Worm (Caenorhabditis elegans): ENCODE measurements around the gene fars-2.
"Not testable (repeated sequence)": the region's sequence is repeated elsewhere in the genome, so short reads cannot be mapped to it uniquely, and the experiment has no call there.

Gene fars-2

DNA sequence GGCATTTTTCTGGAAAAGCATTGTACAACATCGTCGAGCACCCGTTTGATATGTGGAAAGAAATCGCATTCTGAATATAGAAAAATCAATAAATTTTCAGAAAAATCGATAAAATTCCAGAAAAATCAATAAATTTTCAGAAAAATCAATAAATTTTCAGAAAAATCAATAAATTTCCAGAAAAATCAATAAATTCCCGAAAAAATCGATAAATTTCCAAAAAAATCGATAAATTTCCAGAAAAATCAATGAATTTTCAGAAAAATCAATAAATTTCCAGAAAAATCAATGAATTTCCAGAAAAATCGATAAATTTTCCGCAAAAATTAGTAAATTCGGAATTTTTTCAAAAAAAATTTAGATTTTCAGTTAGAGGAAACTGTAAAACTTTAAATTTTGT, at the start of gene fars-2:
Gene fars-2, minus strand, starts transcription at position 70 of the 400 bp plus-strand sequence.
- no peak for TF ChIP-seq elt-1 (tag; optimal IDR thresholded peaks at IDR 0.05)
- no peak for TF ChIP-seq sma-3 (GFP tag; optimal IDR thresholded peaks at IDR 0.05)
- no peak for TF ChIP-seq R02D3.7 (tag; optimal IDR thresholded peaks at IDR 0.05)
- no peak for TF ChIP-seq aly-2 (tag; optimal IDR thresholded peaks at IDR 0.05)
- TF ChIP-seq sma-9 (GFP tag; optimal IDR thresholded peaks at IDR 0.05), result no peak
- TF ChIP-seq sma-9 (tag; optimal IDR thresholded peaks at IDR 0.05), result no peak
- no peak for TF ChIP-seq unc-39 (tag; optimal IDR thresholded peaks at IDR 0.05)
- no peak for TF ChIP-seq mdl-1 (tag; optimal IDR thresholded peaks at IDR 0.05)
- no peak for TF ChIP-seq F13H6.1 (tag; optimal IDR thresholded peaks at IDR 0.05)
- TF ChIP-seq ztf-1 (GFP tag; conservative IDR thresholded peaks at IDR 0.05), result no peak
- no peak for TF ChIP-seq zag-1 (tag; optimal IDR thresholded peaks at IDR 0.05)
- TF ChIP-seq ztf-11 (tag; optimal IDR thresholded peaks at IDR 0.05), result no peak
- no peak for TF ChIP-seq dmd-4 (tag; optimal IDR thresholded peaks at IDR 0.05)

- TF ChIP-seq aly-2 (tag; optimal IDR thresholded peaks at IDR 0.05) (no peak), unc-55 (GFP tag; optimal IDR thresholded peaks at IDR 0.05) (peak; percentile 28)
Observed at ce11 chrV:19955171-19955570, 47.9 kb upstream of the fars-2 start, which contains the start of gene abhd-3.1. TSS of gene abhd-3.1 (plus strand) at chrV:19955488.

ce11 chrV:19954491-19954890, 47.3 kb upstream of the fars-2 start:
- TF ChIP-seq nhr-129 (tag; optimal IDR thresholded peaks at IDR 0.05), result no peak
- no peak for TF ChIP-seq lsy-2 (tag; optimal IDR thresholded peaks at IDR 0.05)
- no peak for TF ChIP-seq F13H6.1 (tag; optimal IDR thresholded peaks at IDR 0.05)
- no peak for TF ChIP-seq lin-39 (tag; optimal IDR thresholded peaks at IDR 0.05)
- no peak for TF ChIP-seq unc-55 (GFP tag; optimal IDR thresholded peaks at IDR 0.05)
- TF ChIP-seq Y55F3AM.14 (GFP tag; optimal IDR thresholded peaks at IDR 0.05), result no peak
- TF ChIP-seq sma-9 (GFP tag; optimal IDR thresholded peaks at IDR 0.05), result no peak
- no peak for TF ChIP-seq sma-9 (tag; optimal IDR thresholded peaks at IDR 0.05)
- TF ChIP-seq fos-1 (tag; optimal IDR thresholded peaks at IDR 0.05), result no peak
- no peak for TF ChIP-seq ama-1 (optimal IDR thresholded peaks at IDR 0.05)
- TF ChIP-seq nhr-237 (tag; optimal IDR thresholded peaks at IDR 0.05), result no peak
- no peak for TF ChIP-seq elt-3 (tag; optimal IDR thresholded peaks at IDR 0.05)
- no peak for TF ChIP-seq nhr-12 (tag; optimal IDR thresholded peaks at IDR 0.05)
- no peak for TF ChIP-seq lin-11 (tag; optimal IDR thresholded peaks at IDR 0.05)
- TF ChIP-seq unc-62 (GFP tag; optimal IDR thresholded peaks at IDR 0.05), result no peak
- no peak for TF ChIP-seq lin-13 (GFP tag; optimal IDR thresholded peaks at IDR 0.05)
- no peak for TF ChIP-seq crh-2 (tag; optimal IDR thresholded peaks at IDR 0.05)

ce11 chrV:19949721-19950120, 42.5 kb upstream of the fars-2 start, which contains the start of gene Y60A3A.8:
TSS of gene Y60A3A.8 (plus strand) at chrV:19949978.
- TF ChIP-seq elt-1, zag-1, C34F6.9 (tag; optimal IDR thresholded peaks at IDR 0.05): not testable (repeated sequence)

- TF ChIP-seq mab-5, ceh-16, snpc-4 (tag; optimal IDR thresholded peaks at IDR 0.05): not testable (repeated sequence)
Observed at ce11 chrV:19948993-19949392, 41.8 kb upstream of the fars-2 start, which contains the start of gene tmed-4. TSS of gene tmed-4 (minus strand) at chrV:19949093.

ce11 chrV:19946529-19946928, 39.3 kb upstream of the fars-2 start, which contains the start of gene dhs-24:
TSS of gene dhs-24 (minus strand) at chrV:19946629.
- TF ChIP-seq dmd-4 (tag; optimal IDR thresholded peaks at IDR 0.05), result no peak
- no peak for TF ChIP-seq ztf-11 (tag; optimal IDR thresholded peaks at IDR 0.05)
- TF ChIP-seq unc-39 (tag; optimal IDR thresholded peaks at IDR 0.05), result no peak
- no peak for TF ChIP-seq blmp-1 (tag; optimal IDR thresholded peaks at IDR 0.05; ENCODE audit: insufficient read depth)
- TF ChIP-seq unc-62 (GFP tag; optimal IDR thresholded peaks at IDR 0.05), result no peak
- no peak for TF ChIP-seq ztf-1 (GFP tag; conservative IDR thresholded peaks at IDR 0.05)
- no peak for TF ChIP-seq elt-3 (tag; optimal IDR thresholded peaks at IDR 0.05)
- no peak for TF ChIP-seq sma-9 (GFP tag; optimal IDR thresholded peaks at IDR 0.05)
- no peak for TF ChIP-seq sma-9 (tag; optimal IDR thresholded peaks at IDR 0.05)
- TF ChIP-seq elt-1 (tag; optimal IDR thresholded peaks at IDR 0.05), result no peak
- TF ChIP-seq mab-5 (tag; optimal IDR thresholded peaks at IDR 0.05), result no peak
- TF ChIP-seq snpc-4 (tag; optimal IDR thresholded peaks at IDR 0.05), result no peak
- TF ChIP-seq sma-3 (GFP tag; optimal IDR thresholded peaks at IDR 0.05), result no peak
